Worm (Caenorhabditis elegans): ENCODE results near the gene F13B6.3.

F13B6.3 gene

DNA sequence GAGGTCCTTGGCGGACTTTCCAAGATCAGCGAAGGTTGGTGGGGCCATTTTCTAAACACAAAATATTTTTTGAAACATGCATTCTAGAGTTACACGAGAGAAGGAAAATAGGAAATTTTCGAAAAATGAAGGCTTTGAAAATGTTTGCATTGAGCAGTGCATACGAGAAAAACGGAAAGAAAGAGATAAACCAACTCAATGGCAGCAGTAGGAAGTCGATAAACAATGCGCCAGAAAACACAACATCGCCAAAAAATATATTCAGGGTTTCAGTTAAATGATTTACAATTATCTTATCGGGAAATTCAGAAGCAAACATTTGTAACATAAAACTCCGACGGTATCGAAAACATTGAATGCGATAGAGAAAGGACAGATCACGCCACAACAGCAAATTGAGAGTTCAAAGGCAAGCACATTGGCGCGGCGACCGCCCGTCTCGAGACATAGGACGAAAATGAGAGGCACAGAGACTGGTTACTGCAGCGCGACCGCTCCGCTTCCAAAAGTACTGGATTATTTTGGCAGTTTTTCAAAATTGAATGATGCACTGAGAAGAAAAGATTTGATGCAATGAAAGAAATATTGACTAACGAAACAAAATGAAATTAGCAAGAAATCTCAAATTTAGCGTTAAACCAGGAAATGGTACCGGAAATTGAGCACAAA lies 42.2 kb upstream of the F13B6.3 start, which contains the start of the genes vdac-1 and R05G6.5 (continued):
- TF ChIP-seq F55B11.4 (tag; optimal IDR thresholded peaks at IDR 0.05; ENCODE audit: borderline replicate concordance, insufficient read depth) = no peak

DNA sequence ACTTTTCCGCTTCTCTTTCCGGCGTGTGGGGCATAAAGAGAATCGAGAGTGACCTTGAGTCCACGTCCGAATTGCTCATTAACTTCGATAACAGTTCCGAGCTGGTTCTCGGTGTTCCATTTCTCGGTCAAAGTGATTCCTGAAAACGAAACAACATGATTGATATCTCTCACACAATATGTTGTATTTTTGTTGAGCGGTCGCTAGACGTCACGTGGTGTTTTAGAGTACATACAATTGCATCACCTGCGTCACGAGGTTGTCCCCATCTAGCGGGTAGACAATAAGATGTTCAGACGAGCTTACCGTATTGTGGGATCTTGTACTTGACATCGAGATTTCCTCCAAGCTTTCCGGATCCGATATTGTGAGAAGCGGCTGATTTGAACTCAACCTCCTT lies 41.5 kb upstream of the F13B6.3 start:
- peak; percentile 47; the same call in 1 of the 2 replicates for TF ChIP-seq Y53G8AR.9 (GFP tag; conservative IDR thresholded peaks at IDR 0.05)
- TF ChIP-seq Y67H2A.10 (GFP tag; conservative IDR thresholded peaks at IDR 0.05) = 0 out of 2 replicates have a peak, but pooled peaks have one; percentile 51
- no peak for TF ChIP-seq cebp-1 (GFP tag; IDR thresholded peaks at IDR 0.05)
- TF ChIP-seq cebp-1 (tag; optimal IDR thresholded peaks at IDR 0.05) = peak; percentile 57
- TF ChIP-seq ceh-40 (GFP tag; IDR thresholded peaks at IDR 0.05) = 0 out of 2 replicates have a peak, but pooled peaks have one; percentile 62
- peak; percentile 37; the same call in 1 of the 2 replicates for TF ChIP-seq pbrm-1 (GFP tag; IDR thresholded peaks at IDR 0.05)
- no peak for TF ChIP-seq lsy-27 (tag; optimal IDR thresholded peaks at IDR 0.05; ENCODE audit: borderline replicate concordance, insufficient read depth)
- TF ChIP-seq madf-3 (GFP tag; IDR thresholded peaks at IDR 0.05) = 0 out of 2 replicates have a peak, but pooled peaks have one; percentile 54
- no peak for TF ChIP-seq C06A6.2 (GFP tag; conservative IDR thresholded peaks at IDR 0.05)
- TF ChIP-seq madf-6 (GFP tag; IDR thresholded peaks at IDR 0.05) = no peak
- TF ChIP-seq lin-40 (tag; optimal IDR thresholded peaks at IDR 0.05) = peak; percentile 35
- peak; percentile 0 for TF ChIP-seq sptf-2 (GFP tag; optimal IDR thresholded peaks at IDR 0.05)
- TF ChIP-seq lin-54 (GFP tag; optimal IDR thresholded peaks at IDR 0.05) = peak; percentile 21
- peak; percentile 54 for TF ChIP-seq ZK185.1 (tag; optimal IDR thresholded peaks at IDR 0.05; ENCODE audit: poor library complexity, severe bottlenecking)
- no peak for TF ChIP-seq ama-1 (optimal IDR thresholded peaks at IDR 0.05)
- TF ChIP-seq ama-1 (GFP tag; optimal IDR thresholded peaks at IDR 0.05) = no peak

DNA sequence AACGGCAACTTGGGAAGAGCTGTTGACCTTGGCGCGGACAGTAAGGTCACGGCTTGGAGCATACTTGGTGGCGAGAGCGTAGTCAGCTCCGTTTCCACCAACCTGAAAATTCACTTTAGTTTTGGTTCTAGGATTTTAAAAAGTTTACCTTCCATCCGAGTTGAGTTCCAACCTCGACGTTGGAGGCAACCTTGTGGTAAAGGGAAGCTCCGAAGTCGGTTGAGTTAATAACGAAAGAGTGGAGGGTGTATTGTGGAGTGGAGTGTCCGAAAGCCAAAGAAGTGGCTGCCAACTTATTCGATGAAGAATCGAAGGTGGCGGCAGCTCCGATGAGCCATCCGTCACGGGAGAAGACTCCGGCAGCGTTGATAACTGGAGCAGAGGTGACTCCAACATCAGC lies 41.0 kb upstream of the F13B6.3 start:
- TF ChIP-seq ets-4 (GFP tag; optimal IDR thresholded peaks at IDR 0.05) (peak; percentile 5), ekl-4 (GFP tag; IDR thresholded peaks at IDR 0.05) (no peak), K11D2.4 (GFP tag; IDR thresholded peaks at IDR 0.05) (no peak), madf-6 (GFP tag; IDR thresholded peaks at IDR 0.05) (0 out of 2 replicates have a peak, but pooled peaks have one; percentile 9), pbrm-1 (GFP tag; IDR thresholded peaks at IDR 0.05) (0 out of 2 replicates have a peak, but pooled peaks have one; percentile 25), ceh-40 (GFP tag; IDR thresholded peaks at IDR 0.05) (no peak), hmg-1.2 (GFP tag; IDR thresholded peaks at IDR 0.05) (0 out of 2 replicates have a peak, but pooled peaks have one; percentile 6), B0035.1 (tag; optimal IDR thresholded peaks at IDR 0.05) (no peak), Y53G8AR.9 (GFP tag; conservative IDR thresholded peaks at IDR 0.05) (0 out of 2 replicates have a peak, but pooled peaks have one; percentile 46)

DNA sequence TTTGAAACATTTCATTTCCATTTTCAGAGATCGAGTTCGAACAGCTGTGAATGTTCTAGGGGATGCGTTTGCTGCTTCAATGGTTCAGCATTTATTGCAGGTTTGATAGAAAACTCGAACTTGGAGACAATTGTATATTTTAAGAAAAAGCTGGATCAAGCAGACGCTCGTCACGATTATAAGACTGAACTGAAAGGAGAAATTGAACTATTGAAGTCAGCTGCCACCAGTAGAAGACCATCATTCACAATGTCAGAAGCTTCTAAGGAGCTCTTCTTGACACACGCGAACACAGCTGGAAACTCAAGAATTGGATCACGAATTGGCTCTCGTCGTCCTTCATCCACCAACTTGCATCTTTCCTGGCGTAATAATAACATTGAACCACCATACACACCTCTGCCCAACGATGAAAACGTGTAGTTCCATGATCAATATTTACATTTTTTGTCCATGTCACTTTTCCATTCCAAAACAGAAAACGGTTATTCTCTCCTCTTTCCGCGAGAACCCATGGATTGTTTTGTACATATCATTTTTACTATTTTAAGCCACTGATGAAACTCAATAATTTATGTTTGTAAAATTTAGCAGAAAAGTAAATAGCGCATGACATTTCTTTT lies 40.2 kb upstream of the F13B6.3 start:
- peak; percentile 1 for TF ChIP-seq attf-5 (GFP tag; optimal IDR thresholded peaks at IDR 0.05)
- TF ChIP-seq B0035.1 (tag; optimal IDR thresholded peaks at IDR 0.05) = peak; percentile 10
- peak; percentile 25; the same call in 1 of the 2 replicates for TF ChIP-seq attf-3 (GFP tag; conservative IDR thresholded peaks at IDR 0.05)
- TF ChIP-seq mel-28 (tag; optimal IDR thresholded peaks at IDR 0.05; ENCODE audit: borderline replicate concordance) = no peak
- TF ChIP-seq ama-1 (optimal IDR thresholded peaks at IDR 0.05) = peak; percentile 93
- TF ChIP-seq ama-1 (GFP tag; optimal IDR thresholded peaks at IDR 0.05) = peak; percentile 54 to 70
- TF ChIP-seq lin-35 (GFP tag; optimal IDR thresholded peaks at IDR 0.05) = peak in 1 of 3 experiments; percentile 20
- TF ChIP-seq F49E8.2 (tag; optimal IDR thresholded peaks at IDR 0.05; ENCODE audit: insufficient read depth) = peak; percentile 59
- TF ChIP-seq nhr-27 (tag; optimal IDR thresholded peaks at IDR 0.05) = peak; percentile 54
- TF ChIP-seq chd-7 (tag; optimal IDR thresholded peaks at IDR 0.05) = peak; percentile 62
- 0 out of 2 replicates have a peak, but pooled peaks have one; percentile 40 for TF ChIP-seq F39B2.1 (GFP tag; IDR thresholded peaks at IDR 0.05)
- TF ChIP-seq nhr-90 (tag; optimal IDR thresholded peaks at IDR 0.05) = peak; percentile 38
- TF ChIP-seq nhr-120 (GFP tag; IDR thresholded peaks at IDR 0.05) = no peak
- TF ChIP-seq attf-6 (GFP tag; IDR thresholded peaks at IDR 0.05) = peak; percentile 50
- TF ChIP-seq ekl-4 (GFP tag; IDR thresholded peaks at IDR 0.05) = no peak; the same call in none of the 2 replicates
- no peak for TF ChIP-seq lsy-27 (tag; optimal IDR thresholded peaks at IDR 0.05; ENCODE audit: borderline replicate concordance, insufficient read depth)
- TF ChIP-seq ceh-91 (GFP tag; IDR thresholded peaks at IDR 0.05) = no peak
- peak; percentile 19; the same call in 1 of the 2 replicates for TF ChIP-seq let-526 (GFP tag; IDR thresholded peaks at IDR 0.05)
- peak; percentile 48 for TF ChIP-seq madf-6 (GFP tag; IDR thresholded peaks at IDR 0.05)
- peak; percentile 39 for TF ChIP-seq tbp1 (GFP tag; optimal IDR thresholded peaks at IDR 0.05)
- peak; percentile 3 for TF ChIP-seq him-1 (tag; optimal IDR thresholded peaks at IDR 0.05)
- no peak for TF ChIP-seq nfya-1 (tag; optimal IDR thresholded peaks at IDR 0.05; ENCODE audit: borderline replicate concordance, insufficient read depth)
- TF ChIP-seq ceh-100 (GFP tag; IDR thresholded peaks at IDR 0.05) = no peak

All from whole organism, young adult.